Worm (Caenorhabditis elegans) whole organism, early embryonic: Measurements from ENCODE around the gene nhr-14.

Source experiments
- B0310.2 ChIP-seq: sonication (generic microtip); optimal IDR thresholded peaks from 2 replicates; lab custom pipeline; 2016; ENCODE audit warnings: mild to moderate bottlenecking, missing genetic modification characterization, missing compliant biosample characterization
- F13C5.2 ChIP-seq: sonication (generic microtip); optimal IDR thresholded peaks from 2 replicates; lab custom pipeline; 2017; ENCODE audit warnings: mild to moderate bottlenecking, missing genetic modification characterization, inconsistent platforms, missing compliant biosample characterization
- aly-1 ChIP-seq: sonication (generic microtip); optimal IDR thresholded peaks from 2 replicates; lab custom pipeline; 2016; ENCODE audit warnings: missing genetic modification characterization, missing compliant biosample characterization
- ama-1 ChIP-seq: fragments of 150-350 bp; optimal IDR thresholded peaks from 2 replicates; lab custom pipeline; 2014
- ceh-36 ChIP-seq: sonication (generic microtip); optimal IDR thresholded peaks from 2 replicates; lab custom pipeline; 2016; ENCODE audit warnings: missing genetic modification characterization, inconsistent platforms, missing compliant biosample characterization
- ets-7 ChIP-seq: sonication (generic microtip); optimal IDR thresholded peaks from 2 replicates; lab custom pipeline; 2016; ENCODE audit warnings: missing genotype, missing genetic modification characterization, missing compliant biosample characterization
- hmbx-1 ChIP-seq: sonication (generic microtip); optimal IDR thresholded peaks from 2 replicates; lab custom pipeline; 2016; ENCODE audit warnings: mild to moderate bottlenecking, missing genetic modification characterization, missing compliant biosample characterization
- pes-1 ChIP-seq: fragments of 200-800 bp; sonication (Bioruptor generic); IDR thresholded peaks from 2 replicates; pipeline ENCODE4 v1.3.6; 2022; ENCODE audit warnings: missing genetic modification reagents, missing genetic modification characterization, missing compliant biosample characterization
- tbx-37 ChIP-seq: fragments of 200-800 bp; sonication (Bioruptor generic); conservative IDR thresholded peaks from 2 replicates; pipeline ENCODE4 v1.3.6; 2022; ENCODE audit warnings: missing genetic modification reagents, missing genetic modification characterization, missing compliant biosample characterization
- tra-4 ChIP-seq: sonication (generic microtip); optimal IDR thresholded peaks from 2 replicates; lab custom pipeline; 2017; ENCODE audit warnings: missing genetic modification characterization, missing compliant biosample characterization

DNA sequence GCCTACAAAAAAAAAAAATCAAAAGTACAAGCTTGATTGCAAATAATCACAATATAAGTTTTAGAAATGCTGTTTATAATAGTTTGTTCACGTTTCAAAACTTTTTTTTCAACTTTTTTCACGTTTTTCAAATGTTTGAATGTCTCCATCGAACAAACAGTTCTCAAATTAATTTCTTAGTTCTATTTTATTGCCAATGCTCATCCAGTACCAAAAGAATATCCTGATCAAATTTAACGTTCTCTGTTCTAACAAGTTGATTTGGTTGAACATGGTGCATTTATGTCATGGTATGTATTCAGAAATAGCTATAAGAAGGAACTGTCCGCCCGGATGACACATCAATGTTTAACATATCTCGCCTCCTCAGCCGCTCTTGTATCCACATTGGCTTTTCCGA lies 43.6 kb downstream of the nhr-14 start, which contains the start of gene kin-9:
- TF ChIP-seq ama-1 (lab: Kevin White, UChicago) (no peak), tbx-37 (GFP tag; lab: Robert Waterston, UW) (no peak), B0310.2 (tag; lab: Kevin White, UChicago) (no peak), aly-1 (no peak), tra-4 (tag; lab: Kevin White, UChicago) (no peak), ceh-36 (tag; lab: Kevin White, UChicago) (no peak), hmbx-1 (no peak), ets-7 (tag; lab: Kevin White, UChicago) (no peak), F13C5.2 (tag; lab: Kevin White, UChicago) (no peak), pes-1 (no peak)
